Worm (Caenorhabditis elegans) whole organism, L3 larva: ENCODE results near the gene Y59A8B.21.

Source experiments
- R02D3.7 ChIP-seq: fragments of 150-350 bp; optimal IDR thresholded peaks from 2 replicates; lab custom pipeline; 2014; ENCODE audit warnings: missing biosample characterization, missing genetic modification characterization
- ZK546.5 ChIP-seq: sonication (generic microtip); optimal IDR thresholded peaks from 2 replicates; lab custom pipeline; 2017; ENCODE audit warnings: missing biosample characterization, missing genetic modification characterization
- aly-2 ChIP-seq: fragments of 150-350 bp; optimal IDR thresholded peaks from 2 replicates; lab custom pipeline; 2014; ENCODE audit warnings: missing biosample characterization, missing genetic modification characterization
- ama-1 ChIP-seq: fragments of 150-350 bp; optimal IDR thresholded peaks from 2 replicates; lab custom pipeline; 2018
- ceh-16 ChIP-seq: sonication (generic microtip); optimal IDR thresholded peaks from 2 replicates; lab custom pipeline; 2017; ENCODE audit warnings: missing biosample characterization, missing genetic modification characterization
- ceh-82 ChIP-seq: fragments of 150-350 bp; optimal IDR thresholded peaks from 2 replicates; lab custom pipeline; 2014; ENCODE audit warnings: missing biosample characterization, missing genetic modification characterization
- ceh-9 ChIP-seq: sonication (generic microtip); optimal IDR thresholded peaks from 2 replicates; lab custom pipeline; 2018; ENCODE audit warnings: missing biosample characterization, missing genetic modification characterization
- daf-12 ChIP-seq: fragments of 150-350 bp; optimal IDR thresholded peaks from 2 replicates; lab custom pipeline; 2014; ENCODE audit warnings: missing biosample characterization, missing genetic modification reagents, missing genetic modification characterization
- egl-27 ChIP-seq: sonication (generic microtip); optimal IDR thresholded peaks from 4 replicates; lab custom pipeline; 2017; ENCODE audit warnings: missing biosample characterization, missing genetic modification reagents, missing genetic modification characterization
- elt-1 ChIP-seq: fragments of 150-350 bp; optimal IDR thresholded peaks from 2 replicates; lab custom pipeline; 2014; ENCODE audit warnings: missing biosample characterization, missing genetic modification characterization
- elt-2 ChIP-seq: sonication (generic microtip); optimal IDR thresholded peaks from 2 replicates; lab custom pipeline; 2016; ENCODE audit warnings: missing genetic modification reagents, mild to moderate bottlenecking, missing genetic modification characterization, missing compliant biosample characterization
- eor-1 ChIP-seq, 2 experiments: fragments of 150-350 bp; optimal IDR thresholded peaks; 2 replicates each; lab custom pipeline; 2014 to 2018; ENCODE audit warnings: missing biosample characterization in 2 of 2, missing genetic modification characterization in 2 of 2
- fos-1 ChIP-seq: fragments of 150-350 bp; optimal IDR thresholded peaks from 2 replicates; lab custom pipeline; 2014; ENCODE audit warnings: missing biosample characterization, missing genetic modification characterization
- hmg-11 ChIP-seq: sonication (generic microtip); optimal IDR thresholded peaks from 2 replicates; lab custom pipeline; 2016; ENCODE audit warnings: missing genetic modification characterization, missing compliant biosample characterization
- jun-1 ChIP-seq: fragments of 150-350 bp; optimal IDR thresholded peaks from 2 replicates; lab custom pipeline; 2014; ENCODE audit warnings: missing biosample characterization, missing genetic modification reagents, missing genetic modification characterization
- mdl-1 ChIP-seq: fragments of 150-350 bp; optimal IDR thresholded peaks from 2 replicates; lab custom pipeline; 2014; ENCODE audit warnings: missing biosample characterization, missing genetic modification characterization
- mml-1 ChIP-seq: fragments of 150-350 bp; sonication (generic microtip); optimal IDR thresholded peaks from 3 replicates; lab custom pipeline; 2014; ENCODE audit warnings: missing biosample characterization, missing genetic modification characterization
- nhr-11 ChIP-seq: fragments of 150-350 bp; optimal IDR thresholded peaks from 2 replicates; lab custom pipeline; 2014; ENCODE audit warnings: missing biosample characterization, missing genetic modification characterization
- nhr-23 ChIP-seq: fragments of 150-350 bp; optimal IDR thresholded peaks from 2 replicates; lab custom pipeline; 2014; ENCODE audit warnings: missing biosample characterization, missing genetic modification reagents, missing genetic modification characterization
- nhr-237 ChIP-seq: fragments of 150-350 bp; optimal IDR thresholded peaks from 2 replicates; lab custom pipeline; 2014; ENCODE audit warnings: missing biosample characterization, missing genetic modification characterization
- nhr-25 ChIP-seq: sonication (generic microtip); optimal IDR thresholded peaks from 2 replicates; lab custom pipeline; 2017; ENCODE audit warnings: missing biosample characterization, missing genetic modification characterization
- nhr-43 ChIP-seq: sonication (generic microtip); optimal IDR thresholded peaks from 2 replicates; lab custom pipeline; 2016; ENCODE audit warnings: mild to moderate bottlenecking, missing genetic modification characterization, missing compliant biosample characterization; ENCODE audit not compliant: poor library complexity, severe bottlenecking
- nhr-67 ChIP-seq: fragments of 150-350 bp; optimal IDR thresholded peaks from 2 replicates; lab custom pipeline; 2014; ENCODE audit warnings: missing biosample characterization, missing genetic modification characterization
- nhr-76 ChIP-seq: fragments of 150-350 bp; sonication (generic microtip); optimal IDR thresholded peaks from 5 replicates; lab custom pipeline; 2014; ENCODE audit warnings: missing biosample characterization, missing genetic modification characterization
- nhr-77 ChIP-seq: fragments of 150-350 bp; optimal IDR thresholded peaks from 2 replicates; lab custom pipeline; 2014; ENCODE audit warnings: missing biosample characterization, missing genetic modification characterization
- pha-4 ChIP-seq: fragments of 150-350 bp; optimal IDR thresholded peaks from 2 replicates; lab custom pipeline; 2014; ENCODE audit warnings: missing biosample characterization, missing genetic modification reagents, missing genetic modification characterization
- pqm-1 ChIP-seq: fragments of 150-350 bp; optimal IDR thresholded peaks from 2 replicates; lab custom pipeline; 2017; ENCODE audit warnings: missing biosample characterization, missing genetic modification characterization, inconsistent platforms
- sea-2 ChIP-seq: fragments of 150-350 bp; sonication (generic microtip); optimal IDR thresholded peaks from 4 replicates; lab custom pipeline; 2014; ENCODE audit warnings: missing biosample characterization, missing genetic modification reagents, missing genetic modification characterization
- skn-1 ChIP-seq: fragments of 150-350 bp; optimal IDR thresholded peaks from 2 replicates; lab custom pipeline; 2014; ENCODE audit warnings: missing biosample characterization, missing genetic modification characterization
- snpc-4 ChIP-seq: fragments of 150-350 bp; optimal IDR thresholded peaks from 2 replicates; lab custom pipeline; 2014; ENCODE audit warnings: missing biosample characterization, missing genetic modification characterization
- unc-39 ChIP-seq: sonication (generic microtip); optimal IDR thresholded peaks from 4 replicates; lab custom pipeline; 2017; ENCODE audit warnings: missing biosample characterization, missing genetic modification characterization
- unc-62 ChIP-seq: fragments of 150-350 bp; sonication (generic microtip); optimal IDR thresholded peaks from 4 replicates; lab custom pipeline; 2014; ENCODE audit warnings: missing biosample characterization, missing genetic modification reagents, missing genetic modification characterization
- zag-1 ChIP-seq: fragments of 150-350 bp; optimal IDR thresholded peaks from 2 replicates; lab custom pipeline; 2014; ENCODE audit warnings: missing biosample characterization, missing genetic modification characterization
- ztf-11 ChIP-seq: fragments of 150-350 bp; optimal IDR thresholded peaks from 2 replicates; lab custom pipeline; 2014; ENCODE audit warnings: missing biosample characterization, missing genetic modification characterization
- ztf-4 ChIP-seq: fragments of 150-350 bp; optimal IDR thresholded peaks from 2 replicates; lab custom pipeline; 2014; ENCODE audit warnings: missing biosample characterization, missing genetic modification characterization

The Y59A8B.21 gene

ce11 chrV:17952280-17952679 is 33.8 kb upstream of the Y59A8B.21 start:
- TF ChIP-seq ZK546.5 (tag; lab: Kevin White, UChicago) (no peak), nhr-77 (tag; lab: Kevin White, UChicago) (no peak), nhr-76 (tag; lab: Kevin White, UChicago) (no peak), ceh-82 (tag; lab: Kevin White, UChicago) (no peak), ztf-11 (tag; lab: Kevin White, UChicago) (no peak)

ce11 chrV:17956109-17956508 is 30.0 kb upstream of the Y59A8B.21 start:
- TF ChIP-seq aly-2 (no peak), ceh-82 (tag; lab: Kevin White, UChicago) (no peak), ama-1 (no peak), nhr-11 (tag; lab: Kevin White, UChicago) (no peak), mdl-1 (tag; lab: Kevin White, UChicago) (no peak), ceh-16 (tag; lab: Kevin White, UChicago) (no peak), nhr-76 (tag; lab: Kevin White, UChicago) (no peak), R02D3.7 (tag; lab: Kevin White, UChicago) (no peak), snpc-4 (tag; lab: Kevin White, UChicago) (no peak), daf-12 (tag; lab: Kevin White, UChicago) (no peak), nhr-237 (tag; lab: Kevin White, UChicago) (no peak), unc-39 (tag; lab: Kevin White, UChicago) (no peak), ztf-4 (tag; lab: Kevin White, UChicago) (no peak), pha-4 (tag; lab: Kevin White, UChicago) (no peak), elt-1 (tag; lab: Kevin White, UChicago) (no peak), zag-1 (tag; lab: Kevin White, UChicago) (no peak)
- TF ChIP-seq, all 47 proteins: peak for 0

ce11 chrV:17962500-17962899 is 23.6 kb upstream of the Y59A8B.21 start:
- TF ChIP-seq nhr-25 (no peak), nhr-237 (tag; lab: Kevin White, UChicago) (no peak), skn-1 (no peak), ceh-16 (tag; lab: Kevin White, UChicago) (no peak)

ce11 chrV:17966747-17967146 is 19.3 kb upstream of the Y59A8B.21 start, which contains the start of gene gck-3:
Gene gck-3 (minus strand): TSS chrV:17966847.
- TF ChIP-seq egl-27 (tag; lab: Kevin White, UChicago) (no peak), ceh-9 (tag; lab: Kevin White, UChicago) (no peak), skn-1 (no peak), sea-2 (GFP tag; lab: Kevin White, UChicago) (no peak), ztf-4 (tag; lab: Kevin White, UChicago) (no peak), ceh-82 (tag; lab: Kevin White, UChicago) (no peak), ceh-16 (tag; lab: Kevin White, UChicago) (no peak), nhr-11 (tag; lab: Kevin White, UChicago) (no peak), ZK546.5 (tag; lab: Kevin White, UChicago) (no peak)

- peak; percentile 82 for TF ChIP-seq pqm-1 (tag; lab: Kevin White, UChicago)
- no peak for TF ChIP-seq fos-1 (tag; lab: Kevin White, UChicago)
- TF ChIP-seq nhr-23 (tag; lab: Kevin White, UChicago), result no peak
- no peak for TF ChIP-seq nhr-43 (tag; lab: Kevin White, UChicago)
- no peak for TF ChIP-seq nhr-25
- TF ChIP-seq nhr-11 (tag; lab: Kevin White, UChicago), result no peak
- TF ChIP-seq R02D3.7 (tag; lab: Kevin White, UChicago), result no peak
- no peak for TF ChIP-seq nhr-77 (tag; lab: Kevin White, UChicago)
- TF ChIP-seq daf-12 (tag; lab: Kevin White, UChicago), result no peak
- no peak for TF ChIP-seq egl-27 (tag; lab: Kevin White, UChicago)
- no peak for TF ChIP-seq unc-62
- TF ChIP-seq elt-2 (tag; lab: Kevin White, UChicago), result peak; percentile 88
- no peak for TF ChIP-seq jun-1 (tag; lab: Kevin White, UChicago)
- no peak for TF ChIP-seq nhr-76 (tag; lab: Kevin White, UChicago)
- TF ChIP-seq pha-4 (tag; lab: Kevin White, UChicago), result peak; percentile 59
- TF ChIP-seq mml-1 (tag; lab: Kevin White, UChicago), result no peak
- TF ChIP-seq snpc-4 (tag; lab: Kevin White, UChicago), result no peak
- no peak for TF ChIP-seq ama-1
- no peak for TF ChIP-seq sea-2 (GFP tag; lab: Kevin White, UChicago)
- TF ChIP-seq unc-39 (tag; lab: Kevin White, UChicago), result no peak
- TF ChIP-seq eor-1 (tag; optimal IDR thresholded peaks at IDR 0.05; lab: Kevin White, UChicago), result no peak
- no peak for TF ChIP-seq ztf-4 (tag; lab: Kevin White, UChicago)
- TF ChIP-seq hmg-11 (tag; lab: Kevin White, UChicago), result no peak
- no peak for TF ChIP-seq nhr-67
Observed at ce11 chrV:17978207-17978606, 7.9 kb upstream of the Y59A8B.21 start.
